Fruit fly (Drosophila melanogaster) whole organism, wandering third instar larva: ENCODE data around the gene Svip.

Experiments
- Abd-B ChIP-seq: fragments of >200 bp; optimal IDR thresholded peaks from 2 replicates; lab custom pipeline; 2017; ENCODE audit warnings: missing biosample characterization, missing genetic modification characterization
- CG32264 ChIP-seq: fragments of 200-800 bp; sonication (Bioruptor generic); optimal IDR thresholded peaks from 2 replicates; lab custom pipeline; 2016; ENCODE audit warnings: missing biosample characterization, missing genetic modification characterization
- CrebA ChIP-seq: fragments of 200-800 bp; sonication (Bioruptor generic); optimal IDR thresholded peaks from 2 replicates; lab custom pipeline; 2016; ENCODE audit warnings: missing biosample characterization, mild to moderate bottlenecking, missing genetic modification characterization, borderline replicate concordance
- Dfd ChIP-seq: fragments of >200 bp; optimal IDR thresholded peaks from 2 replicates; lab custom pipeline; 2017; ENCODE audit warnings: missing biosample characterization, missing genetic modification characterization
- Dif ChIP-seq: fragments of 200-275, 200-300 bp; sonication (Bioruptor generic); optimal IDR thresholded peaks from 2 replicates; lab custom pipeline; 2018; ENCODE audit warnings: missing biosample characterization, missing genetic modification characterization; ENCODE audit not compliant: partially characterized antibody
- GATAd ChIP-seq: sonication (Bioruptor generic); optimal IDR thresholded peaks from 2 replicates; lab custom pipeline; 2016; ENCODE audit warnings: missing biosample characterization, missing genetic modification characterization
- HLH106 ChIP-seq: fragments of 200-800 bp; optimal IDR thresholded peaks from 3 replicates; lab custom pipeline; 2019; ENCODE audit warnings: missing biosample characterization, mild to moderate bottlenecking, missing genetic modification characterization, moderate library complexity
- Hnf4 ChIP-seq: fragments of 200-800 bp; sonication (Bioruptor generic); optimal IDR thresholded peaks from 2 replicates; lab custom pipeline; 2016; ENCODE audit warnings: missing biosample characterization, mild to moderate bottlenecking, missing genetic modification characterization
- Hr83 ChIP-seq: fragments of 200-300 bp; sonication (Bioruptor generic); optimal IDR thresholded peaks from 2 replicates; lab custom pipeline; 2016; ENCODE audit warnings: missing biosample characterization, mild to moderate bottlenecking, missing genetic modification characterization, moderate library complexity; ENCODE audit not compliant: poor library complexity, severe bottlenecking
- Jra ChIP-seq: sonication (Bioruptor generic); optimal IDR thresholded peaks from 2 replicates; lab custom pipeline; 2016; ENCODE audit warnings: missing biosample characterization, missing genetic modification characterization
- Mio ChIP-seq: sonication (Bioruptor generic); optimal IDR thresholded peaks from 2 replicates; lab custom pipeline; 2016; ENCODE audit warnings: missing biosample characterization, missing genetic modification characterization
- Myc ChIP-seq: fragments of >200 bp; optimal IDR thresholded peaks from 2 replicates; lab custom pipeline; 2017
- N ChIP-seq: fragments of >200 bp; optimal IDR thresholded peaks from 2 replicates; lab custom pipeline; 2018; ENCODE audit warnings: missing biosample characterization, missing external identifiers, missing genetic modification characterization
- OdsH ChIP-seq: fragments of 200-800 bp; sonication (Bioruptor generic); optimal IDR thresholded peaks from 2 replicates; lab custom pipeline; 2016; ENCODE audit warnings: missing biosample characterization, mild to moderate bottlenecking, missing genetic modification characterization
- Rel ChIP-seq, 2 experiments: fragments of 200-800 bp; sonication (Bioruptor generic) in 1 of 2; optimal IDR thresholded peaks; 2 replicates in 1 of 2; 3 replicates in 1 of 2; lab custom pipeline; 2016 to 2019; ENCODE audit warnings: mild to moderate bottlenecking in 2 of 2, missing biosample characterization in 2 of 2, missing genetic modification characterization in 2 of 2, moderate library complexity in 1 of 2
- Sp1 ChIP-seq: fragments of 200-800 bp; sonication (Bioruptor generic); optimal IDR thresholded peaks from 3 replicates; lab custom pipeline; 2019; ENCODE audit warnings: missing biosample characterization, mild to moderate bottlenecking, missing genetic modification characterization, moderate library complexity
- Vsx2 ChIP-seq: fragments of 200-300, 225-300 bp; sonication (Bioruptor generic); optimal IDR thresholded peaks from 2 replicates; lab custom pipeline; 2018; ENCODE audit warnings: missing biosample characterization, missing genetic modification characterization; ENCODE audit not compliant: partially characterized antibody
- br ChIP-seq: fragments of 200-800 bp; sonication (Bioruptor generic); optimal IDR thresholded peaks from 2 replicates; lab custom pipeline; 2016; ENCODE audit warnings: missing biosample characterization, missing genetic modification characterization
- brk ChIP-seq: fragments of 200-800 bp; sonication (Bioruptor generic); optimal IDR thresholded peaks from 2 replicates; lab custom pipeline; 2016; ENCODE audit warnings: missing biosample characterization, mild to moderate bottlenecking, missing genetic modification characterization
- dl ChIP-seq, 2 experiments: fragments of 175-275, 200-275 bp in 1 of 2; fragments of 200-275 bp in 1 of 2; sonication (Bioruptor generic); optimal IDR thresholded peaks; lab custom pipeline; 2018; ENCODE audit warnings: mild to moderate bottlenecking in 2 of 2, missing biosample characterization in 2 of 2, missing genetic modification characterization in 2 of 2, moderate library complexity in 2 of 2; ENCODE audit not compliant: partially characterized antibody in 2 of 2, insufficient read depth in 1 of 2
- dmrt93B ChIP-seq: fragments of 200-800 bp; sonication (Bioruptor generic); optimal IDR thresholded peaks from 2 replicates; lab custom pipeline; 2018; ENCODE audit warnings: missing biosample characterization, mild to moderate bottlenecking, missing genetic modification characterization
- dsf ChIP-seq: sonication (Bioruptor generic); optimal IDR thresholded peaks from 2 replicates; lab custom pipeline; 2016; ENCODE audit warnings: missing biosample characterization, missing genetic modification characterization, borderline replicate concordance
- ey ChIP-seq: fragments of 200-800 bp; sonication (Bioruptor generic); optimal IDR thresholded peaks from 2 replicates; lab custom pipeline; 2016; ENCODE audit warnings: missing biosample characterization, missing genetic modification characterization
- fru ChIP-seq: fragments of 200-800 bp; sonication (Bioruptor generic); optimal IDR thresholded peaks from 3 replicates; lab custom pipeline; 2016; ENCODE audit warnings: missing biosample characterization, mild to moderate bottlenecking, missing genetic modification characterization
- h ChIP-seq: fragments of 200-800 bp; sonication (Bioruptor generic); optimal IDR thresholded peaks from 3 replicates; lab custom pipeline; 2016; ENCODE audit warnings: missing biosample characterization, mild to moderate bottlenecking, missing genetic modification characterization
- jim ChIP-seq: fragments of 175-275, 200-325 bp; sonication (Bioruptor generic); optimal IDR thresholded peaks from 2 replicates; lab custom pipeline; 2016; ENCODE audit warnings: missing biosample characterization, mild to moderate bottlenecking, missing genetic modification characterization
- lola ChIP-seq: fragments of >200 bp; optimal IDR thresholded peaks from 2 replicates; lab custom pipeline; 2017; ENCODE audit warnings: missing biosample characterization, missing genetic modification characterization
- pan ChIP-seq: fragments of >200 bp; optimal IDR thresholded peaks from 2 replicates; lab custom pipeline; 2017
- psq ChIP-seq: fragments of 200-800 bp; sonication (Bioruptor generic); optimal IDR thresholded peaks from 3 replicates; lab custom pipeline; 2017; ENCODE audit warnings: missing biosample characterization, mild to moderate bottlenecking, missing genetic modification characterization, moderate library complexity
- rgr ChIP-seq: fragments of 200-800 bp; sonication (Bioruptor generic); optimal IDR thresholded peaks from 3 replicates; lab custom pipeline; 2016; ENCODE audit warnings: missing biosample characterization, mild to moderate bottlenecking, missing genetic modification characterization
- sage ChIP-seq: fragments of 200-800 bp; sonication (Bioruptor generic); optimal IDR thresholded peaks from 2 replicates; lab custom pipeline; 2016; ENCODE audit warnings: missing biosample characterization, mild to moderate bottlenecking, missing genetic modification characterization
- sv ChIP-seq: fragments of 200-800 bp; sonication (Bioruptor generic); optimal IDR thresholded peaks from 3 replicates; lab custom pipeline; 2016; ENCODE audit warnings: missing biosample characterization, missing genetic modification characterization
- tai ChIP-seq: sonication (Bioruptor generic); optimal IDR thresholded peaks from 2 replicates; lab custom pipeline; 2016; ENCODE audit warnings: missing biosample characterization, missing genetic modification characterization
- usp ChIP-seq: fragments of >200 bp; optimal IDR thresholded peaks from 2 replicates; lab custom pipeline; 2017; ENCODE audit warnings: missing biosample characterization, missing genetic modification characterization
- woc ChIP-seq: sonication (Bioruptor generic); optimal IDR thresholded peaks from 2 replicates; lab custom pipeline; 2016; ENCODE audit warnings: missing biosample characterization, mild to moderate bottlenecking, missing genetic modification characterization

Svip gene

dm6 chr3L:9399855-9400254 lies 41.1 kb downstream of the Svip start:
- TF ChIP-seq GATAd (GFP tag; lab: Kevin White, UChicago) (no peak), sage (GFP tag; lab: Kevin White, UChicago) (no peak), N (GFP tag; lab: Kevin White, UChicago) (no peak), h (no peak), Mio (no peak), jim (GFP tag; lab: Kevin White, UChicago) (no peak), dmrt93B (GFP tag; lab: Kevin White, UChicago) (no peak), ey (GFP tag; lab: Kevin White, UChicago) (no peak), CG32264 (GFP tag; lab: Kevin White, UChicago) (no peak), Rel (GFP tag; optimal IDR thresholded peaks at IDR 0.05; lab: Kevin White, UChicago) (no peak), Rel (tag; optimal IDR thresholded peaks at IDR 0.05; lab: Kevin White, UChicago) (no peak), woc (GFP tag; lab: Kevin White, UChicago) (no peak), Hnf4 (GFP tag; lab: Kevin White, UChicago) (no peak), CrebA (GFP tag; lab: Kevin White, UChicago) (no peak), Hr83 (GFP tag; lab: Kevin White, UChicago) (no peak), dl (GFP tag; optimal IDR thresholded peaks at IDR 0.05; lab: Kevin White, UChicago; ENCODE audit: insufficient read depth in 1 of 2, partially characterized antibody in 2 of 2) (no peak), pan (no peak), Myc (lab: Kevin White, UChicago) (no peak), dsf (no peak), rgr (GFP tag; lab: Kevin White, UChicago) (no peak), Dfd (GFP tag; lab: Kevin White, UChicago) (no peak)

- TF ChIP-seq sv (GFP tag; lab: Kevin White, UChicago) (no peak), ey (GFP tag; lab: Kevin White, UChicago) (no peak), HLH106 (tag; lab: Kevin White, UChicago) (no peak), rgr (GFP tag; lab: Kevin White, UChicago) (no peak), psq (GFP tag; lab: Kevin White, UChicago) (no peak), tai (GFP tag; lab: Kevin White, UChicago) (no peak), OdsH (no peak), dmrt93B (GFP tag; lab: Kevin White, UChicago) (no peak), Abd-B (no peak), CrebA (GFP tag; lab: Kevin White, UChicago) (no peak), Dfd (GFP tag; lab: Kevin White, UChicago) (no peak), fru (no peak), jim (GFP tag; lab: Kevin White, UChicago) (no peak), dsf (no peak), Jra (GFP tag; lab: Kevin White, UChicago) (no peak), woc (GFP tag; lab: Kevin White, UChicago) (no peak), usp (no peak), Vsx2 (no peak), Sp1 (GFP tag; lab: Kevin White, UChicago) (no peak)
Measured at dm6 chr3L:9400697-9401353, 42.0 kb downstream of the Svip start.

- peak; percentile 17 for TF ChIP-seq sage (GFP tag; lab: Kevin White, UChicago)
- TF ChIP-seq ey (GFP tag; lab: Kevin White, UChicago): no peak
- TF ChIP-seq lola (GFP tag; lab: Kevin White, UChicago): no peak
- no peak for TF ChIP-seq tai (GFP tag; lab: Kevin White, UChicago)
- no peak for TF ChIP-seq dsf
- no peak for TF ChIP-seq brk
- TF ChIP-seq br (GFP tag; lab: Kevin White, UChicago): no peak
- no peak for TF ChIP-seq Vsx2
- no peak for TF ChIP-seq Dfd (GFP tag; lab: Kevin White, UChicago)
- no peak for TF ChIP-seq sv (GFP tag; lab: Kevin White, UChicago)
- peak; percentile 73 for TF ChIP-seq fru
- TF ChIP-seq CrebA (GFP tag; lab: Kevin White, UChicago): peak; percentile 66
- no peak for TF ChIP-seq Rel (GFP tag; optimal IDR thresholded peaks at IDR 0.05; lab: Kevin White, UChicago)
- no peak for TF ChIP-seq Rel (tag; optimal IDR thresholded peaks at IDR 0.05; lab: Kevin White, UChicago)
- TF ChIP-seq Abd-B: no peak
- TF ChIP-seq woc (GFP tag; lab: Kevin White, UChicago): no peak
- peak; percentile 92 for TF ChIP-seq Dif
- TF ChIP-seq GATAd (GFP tag; lab: Kevin White, UChicago): no peak
- no peak for TF ChIP-seq h
- TF ChIP-seq dl (GFP tag; optimal IDR thresholded peaks at IDR 0.05; lab: Kevin White, UChicago; ENCODE audit: insufficient read depth in 1 of 2, partially characterized antibody in 2 of 2): peak; percentile 66 to 89
- peak; percentile 57 for TF ChIP-seq psq (GFP tag; lab: Kevin White, UChicago)
- TF ChIP-seq Mio: no peak
- peak; percentile 16 for TF ChIP-seq Jra (GFP tag; lab: Kevin White, UChicago)
- TF ChIP-seq N (GFP tag; lab: Kevin White, UChicago): no peak
- TF ChIP-seq Sp1 (GFP tag; lab: Kevin White, UChicago): no peak
Measured at dm6 chr3L:9401354-9402156, 42.8 kb downstream of the Svip start.
